Fruit fly (Drosophila melanogaster) whole organism, wandering third instar larva: ENCODE results near the gene CG15892.

Experiments
- CG9705 ChIP-seq: fragments of 200-800 bp; sonication (Bioruptor generic); optimal IDR thresholded peaks from 2 replicates; lab custom pipeline; 2018; ENCODE audit warnings: missing biosample characterization, mild to moderate bottlenecking, missing genetic modification characterization
- CrebA ChIP-seq: fragments of 200-800 bp; sonication (Bioruptor generic); optimal IDR thresholded peaks from 2 replicates; lab custom pipeline; 2016; ENCODE audit warnings: missing biosample characterization, mild to moderate bottlenecking, missing genetic modification characterization, borderline replicate concordance
- Jra ChIP-seq: sonication (Bioruptor generic); optimal IDR thresholded peaks from 2 replicates; lab custom pipeline; 2016; ENCODE audit warnings: missing biosample characterization, missing genetic modification characterization
- N ChIP-seq: fragments of >200 bp; optimal IDR thresholded peaks from 2 replicates; lab custom pipeline; 2018; ENCODE audit warnings: missing biosample characterization, missing external identifiers, missing genetic modification characterization
- br ChIP-seq: fragments of 200-800 bp; sonication (Bioruptor generic); optimal IDR thresholded peaks from 2 replicates; lab custom pipeline; 2016; ENCODE audit warnings: missing biosample characterization, missing genetic modification characterization
- brk ChIP-seq: fragments of 200-800 bp; sonication (Bioruptor generic); optimal IDR thresholded peaks from 2 replicates; lab custom pipeline; 2016; ENCODE audit warnings: missing biosample characterization, mild to moderate bottlenecking, missing genetic modification characterization
- dl ChIP-seq, 2 experiments: fragments of 175-275, 200-275 bp in 1 of 2; fragments of 200-275 bp in 1 of 2; sonication (Bioruptor generic); optimal IDR thresholded peaks; lab custom pipeline; 2018; ENCODE audit warnings: mild to moderate bottlenecking in 2 of 2, missing biosample characterization in 2 of 2, missing genetic modification characterization in 2 of 2, moderate library complexity in 2 of 2; ENCODE audit not compliant: partially characterized antibody in 2 of 2, insufficient read depth in 1 of 2
- dsf ChIP-seq: sonication (Bioruptor generic); optimal IDR thresholded peaks from 2 replicates; lab custom pipeline; 2016; ENCODE audit warnings: missing biosample characterization, missing genetic modification characterization, borderline replicate concordance
- fru ChIP-seq: fragments of 200-800 bp; sonication (Bioruptor generic); optimal IDR thresholded peaks from 3 replicates; lab custom pipeline; 2016; ENCODE audit warnings: missing biosample characterization, mild to moderate bottlenecking, missing genetic modification characterization
- h ChIP-seq: fragments of 200-800 bp; sonication (Bioruptor generic); optimal IDR thresholded peaks from 3 replicates; lab custom pipeline; 2016; ENCODE audit warnings: missing biosample characterization, mild to moderate bottlenecking, missing genetic modification characterization
- pan ChIP-seq: fragments of >200 bp; optimal IDR thresholded peaks from 2 replicates; lab custom pipeline; 2017
- psq ChIP-seq: fragments of 200-800 bp; sonication (Bioruptor generic); optimal IDR thresholded peaks from 3 replicates; lab custom pipeline; 2017; ENCODE audit warnings: missing biosample characterization, mild to moderate bottlenecking, missing genetic modification characterization, moderate library complexity
- sv ChIP-seq: fragments of 200-800 bp; sonication (Bioruptor generic); optimal IDR thresholded peaks from 3 replicates; lab custom pipeline; 2016; ENCODE audit warnings: missing biosample characterization, missing genetic modification characterization
- tai ChIP-seq: sonication (Bioruptor generic); optimal IDR thresholded peaks from 2 replicates; lab custom pipeline; 2016; ENCODE audit warnings: missing biosample characterization, missing genetic modification characterization

DNA sequence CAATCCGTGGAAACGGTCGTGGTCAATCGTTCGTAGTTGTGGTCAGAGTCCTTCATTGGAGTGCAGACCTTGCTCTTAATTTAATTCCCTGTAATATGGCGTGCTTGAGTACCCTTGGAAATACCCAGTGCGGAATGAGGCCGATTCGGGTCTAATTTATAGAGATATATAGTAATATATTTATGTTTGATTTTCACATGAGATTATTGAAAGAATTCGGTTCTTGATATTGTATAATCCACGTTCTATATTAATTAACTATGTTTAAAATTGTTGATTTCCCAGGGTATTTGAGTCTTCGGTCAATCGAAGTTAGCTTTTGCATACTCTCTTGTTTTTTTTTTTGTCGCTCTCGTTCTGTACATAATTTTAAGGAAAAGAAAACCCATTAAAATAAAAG is 49.2 kb upstream of the CG15892 start:
- TF ChIP-seq h (GFP tag; lab: Kevin White, UChicago) = peak; percentile 30
- no peak for TF ChIP-seq dl (GFP tag; optimal IDR thresholded peaks at IDR 0.05; lab: Kevin White, UChicago; ENCODE audit: insufficient read depth in 1 of 2, partially characterized antibody in 2 of 2)
- TF ChIP-seq pan (lab: Kevin White, UChicago) = no peak
- TF ChIP-seq CrebA = no peak
- TF ChIP-seq Jra (GFP tag; lab: Kevin White, UChicago) = no peak
- TF ChIP-seq N (GFP tag; lab: Kevin White, UChicago) = no peak
- no peak for TF ChIP-seq psq (GFP tag; lab: Kevin White, UChicago)
- no peak for TF ChIP-seq fru (GFP tag; lab: Kevin White, UChicago)
- no peak for TF ChIP-seq tai (GFP tag; lab: Kevin White, UChicago)
- TF ChIP-seq brk (GFP tag; lab: Kevin White, UChicago) = no peak
- no peak for TF ChIP-seq dsf
- no peak for TF ChIP-seq sv (GFP tag; lab: Kevin White, UChicago)
- TF ChIP-seq CG9705 (GFP tag; lab: Kevin White, UChicago) = no peak
- no peak for TF ChIP-seq br (GFP tag; lab: Kevin White, UChicago)
